Worm (Caenorhabditis elegans) whole organism, mixed stage, embryonic: ENCODE results near the gene mltn-6.

Source experiments
- M03D4.4 ChIP-seq: sonication (generic microtip); optimal IDR thresholded peaks from 2 replicates; lab custom pipeline; 2017; ENCODE audit warnings: mild to moderate bottlenecking, missing genetic modification characterization, missing compliant biosample characterization
- bed-3 ChIP-seq: fragments of 200-800 bp; sonication (Bioruptor generic); optimal IDR thresholded peaks from 3 replicates; lab custom pipeline; 2018; ENCODE audit warnings: mild to moderate bottlenecking, missing genetic modification characterization, moderate library complexity, missing compliant biosample characterization
- blmp-1 ChIP-seq: fragments of 150-350 bp; optimal IDR thresholded peaks from 2 replicates; lab custom pipeline; 2014; ENCODE audit warnings: missing biosample characterization, missing genetic modification characterization
- ceh-39 ChIP-seq: fragments of 150-350 bp; optimal IDR thresholded peaks from 2 replicates; lab custom pipeline; 2014; ENCODE audit warnings: missing biosample characterization, missing genetic modification characterization
- ceh-43 ChIP-seq: fragments of 200-800 bp; sonication (Bioruptor generic); optimal IDR thresholded peaks from 2 replicates; lab custom pipeline; 2018; ENCODE audit warnings: mild to moderate bottlenecking, missing genetic modification characterization, moderate library complexity, missing compliant biosample characterization
- ceh-83 ChIP-seq: fragments of 200-800 bp; sonication (Bioruptor generic); optimal IDR thresholded peaks from 2 replicates; lab custom pipeline; 2018; ENCODE audit warnings: mild to moderate bottlenecking, missing genetic modification characterization, missing compliant biosample characterization
- ces-1 ChIP-seq: fragments of 150-350 bp; optimal IDR thresholded peaks from 2 replicates; lab custom pipeline; 2014; ENCODE audit warnings: missing biosample characterization, missing genetic modification reagents, missing genetic modification characterization
- cnd-1 ChIP-seq: fragments of 200-800 bp; sonication (Bioruptor generic); optimal IDR thresholded peaks from 2 replicates; lab custom pipeline; 2018; ENCODE audit warnings: mild to moderate bottlenecking, missing genetic modification characterization, missing compliant biosample characterization
- drap-1 ChIP-seq: fragments of 200-800 bp; sonication (Bioruptor generic); optimal IDR thresholded peaks from 3 replicates; lab custom pipeline; 2018; ENCODE audit warnings: mild to moderate bottlenecking, missing genetic modification characterization, missing compliant biosample characterization
- elt-1 ChIP-seq: sonication (generic microtip); optimal IDR thresholded peaks from 2 replicates; lab custom pipeline; 2017; ENCODE audit warnings: missing genetic modification characterization, mild to moderate bottlenecking, missing compliant biosample characterization, antibody characterized with exemption, moderate library complexity, borderline replicate concordance; ENCODE audit not compliant: insufficient read depth
- elt-3 ChIP-seq: fragments of 150-350 bp; optimal IDR thresholded peaks from 2 replicates; lab custom pipeline; 2014; ENCODE audit warnings: missing biosample characterization, missing genetic modification characterization
- flh-1 ChIP-seq: fragments of 200-800 bp; sonication (Bioruptor generic); optimal IDR thresholded peaks from 2 replicates; lab custom pipeline; 2018; ENCODE audit warnings: mild to moderate bottlenecking, missing genetic modification characterization, moderate library complexity, missing compliant biosample characterization
- ham-2 ChIP-seq: fragments of 200-800 bp; sonication (Bioruptor generic); optimal IDR thresholded peaks from 2 replicates; lab custom pipeline; 2018; ENCODE audit warnings: mild to moderate bottlenecking, missing genetic modification characterization, missing compliant biosample characterization
- hlh-1 ChIP-seq: fragments of 150-350 bp; optimal IDR thresholded peaks from 2 replicates; lab custom pipeline; 2014; ENCODE audit warnings: missing biosample characterization, missing genetic modification reagents, missing genetic modification characterization
- lin-13 ChIP-seq: fragments of 150-350 bp; optimal IDR thresholded peaks from 2 replicates; lab custom pipeline; 2014; ENCODE audit warnings: missing biosample characterization, missing genetic modification characterization
- lin-32 ChIP-seq: fragments of 200-800 bp; sonication (Bioruptor generic); optimal IDR thresholded peaks from 2 replicates; lab custom pipeline; 2018; ENCODE audit warnings: mild to moderate bottlenecking, missing genetic modification characterization, missing compliant biosample characterization
- lsy-2 ChIP-seq: fragments of 150-350 bp; optimal IDR thresholded peaks from 2 replicates; lab custom pipeline; 2014; ENCODE audit warnings: missing biosample characterization, missing genetic modification characterization
- mab-5 ChIP-seq: fragments of 150-350 bp; optimal IDR thresholded peaks from 2 replicates; lab custom pipeline; 2014; ENCODE audit warnings: missing biosample characterization, missing genetic modification characterization
- mls-2 ChIP-seq: sonication (generic microtip); optimal IDR thresholded peaks from 2 replicates; lab custom pipeline; 2016; ENCODE audit warnings: mild to moderate bottlenecking, missing genetic modification characterization, moderate library complexity, missing compliant biosample characterization
- nhr-12 ChIP-seq: fragments of 150-350 bp; optimal IDR thresholded peaks from 2 replicates; lab custom pipeline; 2014; ENCODE audit warnings: missing biosample characterization, missing genetic modification characterization
- nhr-2 ChIP-seq: fragments of 150-350 bp; optimal IDR thresholded peaks from 2 replicates; lab custom pipeline; 2014; ENCODE audit warnings: missing biosample characterization, missing genetic modification characterization
- nhr-237 ChIP-seq: fragments of 150-350 bp; optimal IDR thresholded peaks from 2 replicates; lab custom pipeline; 2014; ENCODE audit warnings: missing biosample characterization, missing genetic modification characterization
- nhr-28 ChIP-seq: fragments of 150-350 bp; optimal IDR thresholded peaks from 2 replicates; lab custom pipeline; 2014; ENCODE audit warnings: missing biosample characterization, missing genetic modification characterization
- nhr-76 ChIP-seq: sonication (generic microtip); optimal IDR thresholded peaks from 2 replicates; lab custom pipeline; 2017; ENCODE audit warnings: missing biosample characterization, missing genetic modification characterization
- sem-2 ChIP-seq: fragments of 200-800 bp; sonication (Bioruptor generic); optimal IDR thresholded peaks from 2 replicates; lab custom pipeline; 2018; ENCODE audit warnings: mild to moderate bottlenecking, missing genetic modification characterization, missing compliant biosample characterization
- snpc-4 ChIP-seq: fragments of 150-350 bp; optimal IDR thresholded peaks from 2 replicates; lab custom pipeline; 2014; ENCODE audit warnings: missing biosample characterization, missing genetic modification characterization
- sptf-1 ChIP-seq: sonication (generic microtip); optimal IDR thresholded peaks from 2 replicates; lab custom pipeline; 2017; ENCODE audit warnings: mild to moderate bottlenecking, missing genetic modification characterization, moderate library complexity, missing compliant biosample characterization
- tbx-8 ChIP-seq: fragments of 200-800 bp; sonication (Bioruptor generic); optimal IDR thresholded peaks from 2 replicates; lab custom pipeline; 2018; ENCODE audit warnings: mild to moderate bottlenecking, missing genetic modification characterization, moderate library complexity, missing compliant biosample characterization
- unc-120 ChIP-seq: sonication (generic microtip); optimal IDR thresholded peaks from 2 replicates; lab custom pipeline; 2017; ENCODE audit warnings: missing genetic modification characterization, missing compliant biosample characterization; ENCODE audit not compliant: poor library complexity, severe bottlenecking
- unc-39 ChIP-seq: fragments of 150-350 bp; optimal IDR thresholded peaks from 2 replicates; lab custom pipeline; 2014; ENCODE audit warnings: missing biosample characterization, missing genetic modification characterization
- unc-62 ChIP-seq: fragments of 150-350 bp; optimal IDR thresholded peaks from 2 replicates; lab custom pipeline; 2014; ENCODE audit warnings: missing biosample characterization, missing genetic modification reagents, missing genetic modification characterization
- zip-8 ChIP-seq: fragments of 150-350 bp; optimal IDR thresholded peaks from 2 replicates; lab custom pipeline; 2014; ENCODE audit warnings: missing biosample characterization, missing genetic modification characterization

Gene mltn-6

DNA sequence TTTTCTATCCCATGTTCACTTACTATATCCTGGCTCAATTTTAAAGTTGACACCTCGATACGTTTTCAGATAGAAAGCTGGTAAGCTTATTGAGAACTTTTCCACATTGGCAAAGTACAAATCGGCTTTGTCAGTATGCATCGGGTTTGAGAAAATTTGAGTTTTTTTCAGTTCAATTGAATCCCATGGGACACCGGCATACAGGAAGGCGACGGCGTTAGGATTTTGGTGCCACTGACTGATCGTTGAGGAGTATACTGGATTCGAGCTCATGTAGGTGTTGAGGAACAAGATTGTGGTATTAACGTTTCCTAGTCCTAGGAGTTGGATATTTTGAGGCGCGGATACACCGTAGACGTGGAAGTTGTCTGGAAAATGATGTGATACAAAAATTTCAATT lies 48.1 kb downstream of the mltn-6 start:
- no peak for TF ChIP-seq lin-32 (GFP tag; lab: Kevin White, UChicago)
- no peak for TF ChIP-seq unc-62 (GFP tag; lab: Kevin White, UChicago)
- no peak for TF ChIP-seq unc-39 (tag; lab: Kevin White, UChicago)
- TF ChIP-seq unc-120: no peak
- TF ChIP-seq blmp-1 (tag; lab: Kevin White, UChicago): no peak
- TF ChIP-seq hlh-1 (tag; lab: Kevin White, UChicago): no peak
- TF ChIP-seq ces-1 (GFP tag; lab: Kevin White, UChicago): no peak
- TF ChIP-seq lsy-2 (tag; lab: Kevin White, UChicago): no peak

DNA sequence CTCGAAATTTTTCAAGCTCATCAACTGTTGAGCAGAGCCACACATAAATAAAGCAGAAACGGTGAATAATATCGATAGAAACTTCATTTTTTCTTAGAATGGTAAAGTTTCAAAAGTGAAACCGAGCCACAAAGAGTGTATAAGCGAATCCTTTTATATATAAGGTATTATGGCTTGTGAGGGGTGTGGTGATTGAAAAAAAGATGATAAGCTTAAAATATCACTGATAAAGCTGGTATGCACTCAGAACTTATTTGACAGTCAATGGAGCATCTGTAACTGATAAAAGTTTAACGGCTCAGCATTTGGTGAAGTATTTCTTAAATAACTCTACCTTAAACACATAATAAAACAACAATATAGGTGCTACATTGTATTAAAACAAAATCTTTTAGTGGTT lies 49.9 kb downstream of the mltn-6 start, which contains the start of gene dod-19:
Gene dod-19 (minus strand): TSS at position 130 of the 400 bp plus-strand sequence.
- TF ChIP-seq nhr-76 (no peak), ces-1 (GFP tag; lab: Kevin White, UChicago) (no peak), flh-1 (GFP tag; lab: Kevin White, UChicago) (no peak), sptf-1 (tag; lab: Kevin White, UChicago) (no peak), elt-1 (tag; lab: Kevin White, UChicago) (no peak), mab-5 (tag; lab: Kevin White, UChicago) (no peak), unc-120 (no peak), M03D4.4 (tag; lab: Kevin White, UChicago) (no peak), elt-3 (tag; lab: Kevin White, UChicago) (no peak), sem-2 (GFP tag; lab: Kevin White, UChicago) (no peak), lin-32 (GFP tag; lab: Kevin White, UChicago) (no peak), nhr-28 (tag; lab: Kevin White, UChicago) (no peak), ceh-83 (GFP tag; lab: Kevin White, UChicago) (no peak), bed-3 (no peak), mls-2 (tag; lab: Kevin White, UChicago) (no peak)

DNA sequence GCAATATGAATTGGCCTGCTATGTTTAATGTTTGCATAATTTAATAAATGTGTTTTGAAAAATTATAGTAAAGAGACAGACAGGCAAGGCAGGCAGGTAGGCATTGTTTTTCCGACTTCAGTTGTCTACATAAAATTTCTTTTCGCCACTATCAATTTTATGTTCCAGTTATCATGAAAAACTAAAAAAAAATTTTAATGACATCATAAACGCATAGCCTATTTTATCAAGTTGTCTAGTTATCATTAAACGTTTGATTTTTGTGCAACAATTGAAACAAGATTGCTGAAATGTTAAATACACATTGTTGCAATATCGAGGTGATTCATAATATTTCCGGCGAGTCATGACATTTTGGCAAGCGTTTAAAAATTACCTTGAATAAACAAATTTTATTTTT lies 50.3 kb downstream of the mltn-6 start:
- TF ChIP-seq blmp-1 (tag; lab: Kevin White, UChicago) (no peak), M03D4.4 (tag; lab: Kevin White, UChicago) (no peak), nhr-28 (tag; lab: Kevin White, UChicago) (no peak), drap-1 (GFP tag; lab: Kevin White, UChicago) (no peak)

DNA sequence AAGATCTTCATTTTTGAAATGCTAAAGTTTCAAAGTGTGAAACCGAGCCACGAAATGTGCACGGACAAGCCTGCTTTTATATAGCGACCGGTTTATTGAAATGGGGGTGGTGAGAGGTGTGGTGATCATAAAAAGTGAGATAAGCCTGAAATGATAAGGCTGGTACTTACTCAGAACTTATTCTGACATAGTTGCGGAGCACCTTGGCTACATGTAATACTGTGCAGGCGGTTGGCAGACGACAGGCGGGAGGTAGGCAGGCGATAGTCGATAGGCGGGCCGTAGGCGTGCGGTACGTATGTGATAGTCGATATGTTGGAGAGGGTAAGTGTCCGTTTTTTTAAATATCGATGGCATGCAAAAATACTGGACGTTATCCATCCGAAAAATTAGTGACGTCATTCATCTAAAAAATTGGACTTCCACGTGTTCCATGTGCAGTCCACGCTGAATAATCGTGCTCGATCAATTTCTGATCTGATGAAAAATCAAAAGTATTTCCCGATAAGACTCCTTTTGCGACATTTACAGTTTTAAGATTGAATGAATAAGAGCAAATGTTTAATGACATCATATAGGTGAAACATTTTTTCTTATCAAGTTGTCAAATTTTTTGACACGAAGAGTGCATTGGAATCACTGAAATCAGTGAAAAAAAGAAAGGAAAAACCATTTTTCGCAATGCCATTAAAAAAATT lies 53.1 kb downstream of the mltn-6 start, which contains the start of gene irg-8:
Gene irg-8 (minus strand): TSS at position 51 of the 698 bp plus-strand sequence.
- no peak for TF ChIP-seq mls-2 (tag; lab: Kevin White, UChicago)
- TF ChIP-seq unc-62 (GFP tag; lab: Kevin White, UChicago): no peak
- no peak for TF ChIP-seq sptf-1 (tag; lab: Kevin White, UChicago)
- TF ChIP-seq nhr-28 (tag; lab: Kevin White, UChicago): no peak
- no peak for TF ChIP-seq unc-120
- TF ChIP-seq drap-1 (GFP tag; lab: Kevin White, UChicago): no peak
- TF ChIP-seq blmp-1 (tag; lab: Kevin White, UChicago): no peak
- no peak for TF ChIP-seq mab-5 (tag; lab: Kevin White, UChicago)
- no peak for TF ChIP-seq tbx-8 (GFP tag; lab: Kevin White, UChicago)
- no peak for TF ChIP-seq ces-1 (GFP tag; lab: Kevin White, UChicago)
- no peak for TF ChIP-seq ham-2 (GFP tag; lab: Kevin White, UChicago)
- no peak for TF ChIP-seq snpc-4 (tag; lab: Kevin White, UChicago)
- TF ChIP-seq unc-39 (tag; lab: Kevin White, UChicago): no peak
- no peak for TF ChIP-seq lin-13 (tag; lab: Kevin White, UChicago)
- TF ChIP-seq nhr-12 (tag; lab: Kevin White, UChicago): no peak
- no peak for TF ChIP-seq nhr-237
- no peak for TF ChIP-seq bed-3
- no peak for TF ChIP-seq sem-2 (GFP tag; lab: Kevin White, UChicago)
- no peak for TF ChIP-seq elt-3 (tag; lab: Kevin White, UChicago)

DNA sequence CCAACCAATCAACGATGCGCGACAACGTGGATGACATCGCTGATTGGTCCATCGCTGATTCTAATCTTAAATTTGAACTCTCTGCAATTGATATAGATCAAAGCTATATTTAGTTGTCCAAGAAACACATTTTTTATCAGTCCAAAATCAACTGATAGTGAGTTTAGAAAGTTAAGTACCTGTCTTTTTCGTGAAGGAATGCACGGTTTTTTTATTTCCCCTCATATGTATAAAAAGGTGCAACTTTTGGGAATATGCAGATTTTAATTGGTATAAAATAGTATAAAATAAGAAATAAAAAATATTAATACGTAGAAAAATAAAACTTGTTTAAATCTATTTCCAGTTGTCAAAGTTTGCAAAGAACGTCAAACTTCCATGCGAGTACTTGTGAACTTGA lies 53.7 kb downstream of the mltn-6 start, which contains the start of gene Y39D8A.1:
Gene Y39D8A.1 (plus strand): TSS at position 301 of the 400 bp plus-strand sequence.
- TF ChIP-seq unc-120 (no peak), ceh-43 (GFP tag; lab: Kevin White, UChicago) (no peak), nhr-28 (tag; lab: Kevin White, UChicago) (no peak), zip-8 (no peak), cnd-1 (tag; lab: Kevin White, UChicago) (no peak), elt-1 (tag; lab: Kevin White, UChicago) (no peak), lsy-2 (tag; lab: Kevin White, UChicago) (no peak), ces-1 (GFP tag; lab: Kevin White, UChicago) (no peak), elt-3 (tag; lab: Kevin White, UChicago) (no peak), unc-62 (GFP tag; lab: Kevin White, UChicago) (no peak), ceh-39 (tag; lab: Kevin White, UChicago) (no peak), nhr-2 (no peak), nhr-76 (no peak), hlh-1 (tag; lab: Kevin White, UChicago) (no peak), nhr-237 (no peak), sem-2 (GFP tag; lab: Kevin White, UChicago) (no peak), flh-1 (GFP tag; lab: Kevin White, UChicago) (no peak), sptf-1 (tag; lab: Kevin White, UChicago) (no peak)
